Fruit fly (Drosophila melanogaster) whole organism, embryonic: ENCODE results near the gene Prosbeta2R2.
A peak's percentile ranks its signal among the peaks of the same experiment; 100 is the strongest.

ENCODE experiments used
- Abd-B ChIP-seq: fragments of 200-800 bp; sonication (Bioruptor generic); optimal IDR thresholded peaks from 2 replicates; lab custom pipeline; 2018; ENCODE audit warnings: missing biosample characterization, mild to moderate bottlenecking, missing genetic modification characterization, moderate library complexity
- Bteb2 ChIP-seq: fragments of 200-800 bp; sonication (Bioruptor generic); optimal IDR thresholded peaks from 2 replicates; lab custom pipeline; 2016; ENCODE audit warnings: missing biosample characterization, missing genetic modification characterization
- CG10147 ChIP-seq: fragments of 200-800 bp; sonication (Bioruptor generic); optimal IDR thresholded peaks from 2 replicates; lab custom pipeline; 2019; ENCODE audit warnings: missing biosample characterization, mild to moderate bottlenecking, missing genetic modification characterization, moderate library complexity
- CG13894 ChIP-seq: fragments of 200-800 bp; sonication (Bioruptor generic); optimal IDR thresholded peaks from 3 replicates; lab custom pipeline; 2018; ENCODE audit warnings: missing biosample characterization, mild to moderate bottlenecking, missing genetic modification characterization, moderate library complexity
- CG14860 ChIP-seq: fragments of 200-800 bp; sonication (Bioruptor generic); IDR thresholded peaks from 3 replicates; pipeline ENCODE4 v1.3.6; 2022; ENCODE audit warnings: missing biosample characterization, missing genetic modification characterization; ENCODE audit not compliant: partially characterized antibody
- CG15269 ChIP-seq: fragments of 200-800 bp; sonication (Bioruptor generic); optimal IDR thresholded peaks from 2 replicates; lab custom pipeline; 2018; ENCODE audit warnings: missing biosample characterization, mild to moderate bottlenecking, missing genetic modification characterization, moderate library complexity
- CG16863 ChIP-seq: fragments of 200-800 bp; sonication (Bioruptor generic); optimal IDR thresholded peaks from 3 replicates; lab custom pipeline; 2016; ENCODE audit warnings: missing biosample characterization, missing genetic modification characterization
- CG30403 ChIP-seq: fragments of 200-800 bp; sonication (Bioruptor generic); optimal IDR thresholded peaks from 3 replicates; lab custom pipeline; 2016; ENCODE audit warnings: missing biosample characterization, missing genetic modification characterization
- CG6791 ChIP-seq: fragments of 200-800 bp; sonication (Bioruptor generic); IDR thresholded peaks from 3 replicates; pipeline ENCODE4 v1.3.6; 2022; ENCODE audit warnings: missing biosample characterization, missing genetic modification characterization; ENCODE audit not compliant: partially characterized antibody
- Nf-YB ChIP-seq: fragments of 200-800 bp; sonication (Bioruptor generic); optimal IDR thresholded peaks from 3 replicates; lab custom pipeline; 2019; ENCODE audit warnings: missing biosample characterization, mild to moderate bottlenecking, missing genetic modification characterization, moderate library complexity
- gsb-n ChIP-seq: fragments of 200-800 bp; sonication (Bioruptor generic); optimal IDR thresholded peaks from 3 replicates; lab custom pipeline; 2018; ENCODE audit warnings: missing biosample characterization, mild to moderate bottlenecking, missing genetic modification characterization
- inv ChIP-seq: fragments of 200-800 bp; sonication (Bioruptor generic); IDR thresholded peaks from 2 replicates; pipeline ENCODE4 v1.3.6; 2022; ENCODE audit warnings: missing biosample characterization, missing genetic modification characterization; ENCODE audit not compliant: partially characterized antibody
- slou ChIP-seq: fragments of 200-800 bp; sonication (Bioruptor generic); optimal IDR thresholded peaks from 3 replicates; lab custom pipeline; 2016; ENCODE audit warnings: missing biosample characterization, missing genetic modification characterization
- tna ChIP-seq: fragments of 200-800 bp; sonication (Bioruptor generic); IDR thresholded peaks from 2 replicates; pipeline ENCODE4 v1.3.6; 2022; ENCODE audit warnings: missing biosample characterization, missing genetic modification characterization; ENCODE audit not compliant: partially characterized antibody

dm6 chr3R:5215334-5216307 is 3.7 kb downstream of the Prosbeta2R2 start:
- TF ChIP-seq CG14860 (GFP tag; lab: Robert Waterston, UW), result no peak
- TF ChIP-seq CG15269 (tag; lab: Kevin White, UChicago), result peak; percentile 81
- peak; percentile 99 for TF ChIP-seq gsb-n (tag; lab: Kevin White, UChicago)
- peak; percentile 33 for TF ChIP-seq Abd-B (GFP tag; lab: Kevin White, UChicago)
- peak; percentile 77 for TF ChIP-seq CG30403 (GFP tag; lab: Kevin White, UChicago)
- peak; percentile 87 for TF ChIP-seq Nf-YB (GFP tag; lab: Kevin White, UChicago)
- peak; percentile 99 for TF ChIP-seq CG16863 (GFP tag; lab: Kevin White, UChicago)
- TF ChIP-seq inv (GFP tag; lab: Robert Waterston, UW), result no peak
- peak; percentile 84 for TF ChIP-seq Bteb2 (GFP tag; lab: Kevin White, UChicago)
- TF ChIP-seq tna (GFP tag; lab: Robert Waterston, UW), result no peak
- no peak for TF ChIP-seq CG13894 (tag; lab: Kevin White, UChicago)
- peak; percentile 44 for TF ChIP-seq CG10147 (GFP tag; lab: Kevin White, UChicago)
- no peak for TF ChIP-seq CG6791
- peak; percentile 86 for TF ChIP-seq slou
